Fruit fly (Drosophila melanogaster) whole organism, pupa: Measurements from ENCODE around the gene RPA2.

Experiments
- CG10348 ChIP-seq: fragments of 200-800 bp; sonication (Bioruptor generic); IDR thresholded peaks from 2 replicates; pipeline ENCODE4 v1.3.6; 2022; ENCODE audit warnings: missing biosample characterization, missing genetic modification characterization
- CG12605 ChIP-seq: fragments of 200-800 bp; sonication (Bioruptor generic); IDR thresholded peaks from 2 replicates; pipeline ENCODE4 v1.3.6; 2022; ENCODE audit warnings: missing biosample characterization, missing genetic modification characterization
- CG13204 ChIP-seq: fragments of 200-800 bp; sonication (Bioruptor generic); optimal IDR thresholded peaks from 2 replicates; lab custom pipeline; 2018; ENCODE audit warnings: missing biosample characterization, mild to moderate bottlenecking, missing genetic modification characterization, moderate library complexity
- CG14655 ChIP-seq: fragments of 200-800 bp; sonication (Bioruptor generic); optimal IDR thresholded peaks from 3 replicates; lab custom pipeline; 2017; ENCODE audit warnings: mild to moderate bottlenecking, missing biosample characterization, missing genetic modification reagents, missing genetic modification characterization
- CG15710 ChIP-seq: fragments of 200-800 bp; sonication (Bioruptor generic); optimal IDR thresholded peaks from 2 replicates; lab custom pipeline; 2018; ENCODE audit warnings: missing biosample characterization, mild to moderate bottlenecking, missing genetic modification characterization, moderate library complexity
- CG17806 ChIP-seq: fragments of 200-800 bp; sonication (Bioruptor generic); optimal IDR thresholded peaks from 2 replicates; lab custom pipeline; 2018; ENCODE audit warnings: missing biosample characterization, mild to moderate bottlenecking, missing genetic modification characterization, moderate library complexity
- CG32121 ChIP-seq: fragments of 200-800 bp; sonication (Bioruptor generic); IDR thresholded peaks from 2 replicates; pipeline ENCODE4 v1.3.6; 2022; ENCODE audit warnings: missing biosample characterization, missing genetic modification characterization
- CG34367 ChIP-seq: fragments of 200-800 bp; sonication (Bioruptor generic); optimal IDR thresholded peaks from 2 replicates; lab custom pipeline; 2018; ENCODE audit warnings: missing biosample characterization, mild to moderate bottlenecking, missing genetic modification characterization
- CG4496 ChIP-seq: fragments of 200-800 bp; sonication (Bioruptor generic); IDR thresholded peaks from 3 replicates; pipeline ENCODE4 v1.3.6; 2022; ENCODE audit warnings: missing biosample characterization, missing genetic modification characterization
- CG8159 ChIP-seq: fragments of 200-800 bp; sonication (Bioruptor generic); optimal IDR thresholded peaks from 3 replicates; lab custom pipeline; 2018; ENCODE audit warnings: missing biosample characterization, mild to moderate bottlenecking, missing genetic modification characterization, moderate library complexity
- CG8301 ChIP-seq: fragments of 200-800 bp; sonication (Bioruptor generic); optimal IDR thresholded peaks from 2 replicates; lab custom pipeline; 2018; ENCODE audit warnings: missing biosample characterization, mild to moderate bottlenecking, missing genetic modification characterization
- CG9948 ChIP-seq: fragments of 200-800 bp; sonication (Bioruptor generic); optimal IDR thresholded peaks from 2 replicates; lab custom pipeline; 2018; ENCODE audit warnings: missing biosample characterization, mild to moderate bottlenecking, missing genetic modification characterization, moderate library complexity
- D1 ChIP-seq: fragments of 200-800 bp; sonication (Bioruptor generic); optimal IDR thresholded peaks from 2 replicates; lab custom pipeline; 2018; ENCODE audit warnings: missing biosample characterization, mild to moderate bottlenecking, missing genetic modification characterization, moderate library complexity
- EcR ChIP-seq: fragments of 200-800 bp; sonication (Bioruptor generic); optimal IDR thresholded peaks from 3 replicates; lab custom pipeline; 2019; ENCODE audit warnings: missing biosample characterization, missing genetic modification characterization, mild to moderate bottlenecking, moderate library complexity, missing genetic modification reagents
- Ets98B ChIP-seq: fragments of 200-800 bp; sonication (Bioruptor generic); IDR thresholded peaks from 2 replicates; pipeline ENCODE4 v1.3.6; 2022; ENCODE audit warnings: missing biosample characterization, missing genetic modification characterization
- Pif1A ChIP-seq: fragments of 200-800 bp; sonication (Bioruptor generic); optimal IDR thresholded peaks from 3 replicates; lab custom pipeline; 2016; ENCODE audit warnings: missing biosample characterization, missing genetic modification characterization
- Pif1B ChIP-seq: fragments of 200-800 bp; sonication (Bioruptor generic); optimal IDR thresholded peaks from 3 replicates; lab custom pipeline; 2016; ENCODE audit warnings: missing biosample characterization, missing genetic modification characterization
- Snoo ChIP-seq: fragments of 200-800 bp; sonication (Bioruptor generic); optimal IDR thresholded peaks from 3 replicates; lab custom pipeline; 2017; ENCODE audit warnings: missing biosample characterization, mild to moderate bottlenecking, missing genetic modification characterization, inconsistent platforms
- fd96Ca ChIP-seq: fragments of 200-800 bp; sonication (Bioruptor generic); IDR thresholded peaks from 3 replicates; pipeline ENCODE4 v1.3.6; 2022; ENCODE audit warnings: missing biosample characterization, missing genetic modification characterization
- gl ChIP-seq: fragments of 200-800 bp; sonication (Bioruptor generic); optimal IDR thresholded peaks from 2 replicates; lab custom pipeline; 2018; ENCODE audit warnings: missing biosample characterization, mild to moderate bottlenecking, missing genetic modification characterization
- rn ChIP-seq: fragments of 200-800 bp; sonication (Bioruptor generic); IDR thresholded peaks from 2 replicates; pipeline ENCODE4 v1.3.6; 2022; ENCODE audit warnings: missing biosample characterization, missing genetic modification characterization

Gene RPA2

DNA sequence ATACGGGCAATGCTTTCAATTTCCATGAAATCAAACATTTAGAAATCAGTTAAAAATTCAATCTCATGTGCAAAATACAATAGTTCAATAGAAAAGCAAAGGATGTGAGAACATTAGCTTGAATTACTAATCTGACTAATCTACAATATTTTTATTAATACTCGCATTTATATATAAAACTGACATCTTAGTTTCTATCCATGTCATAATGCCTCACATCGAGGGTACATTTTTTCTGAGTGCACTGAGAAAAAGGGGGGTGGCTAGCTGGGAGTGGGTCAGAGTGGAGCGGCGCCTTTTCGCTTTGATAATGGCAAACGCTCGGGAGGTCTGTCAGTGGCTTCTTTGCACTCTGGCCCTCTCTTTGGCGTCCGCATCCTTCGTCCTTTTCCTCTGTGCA lies 25.4 kb upstream of the RPA2 start:
- TF ChIP-seq CG12605 (GFP tag; lab: Robert Waterston, UW) (no peak), CG10348 (GFP tag; lab: Robert Waterston, UW) (no peak), rn (no peak)

DNA sequence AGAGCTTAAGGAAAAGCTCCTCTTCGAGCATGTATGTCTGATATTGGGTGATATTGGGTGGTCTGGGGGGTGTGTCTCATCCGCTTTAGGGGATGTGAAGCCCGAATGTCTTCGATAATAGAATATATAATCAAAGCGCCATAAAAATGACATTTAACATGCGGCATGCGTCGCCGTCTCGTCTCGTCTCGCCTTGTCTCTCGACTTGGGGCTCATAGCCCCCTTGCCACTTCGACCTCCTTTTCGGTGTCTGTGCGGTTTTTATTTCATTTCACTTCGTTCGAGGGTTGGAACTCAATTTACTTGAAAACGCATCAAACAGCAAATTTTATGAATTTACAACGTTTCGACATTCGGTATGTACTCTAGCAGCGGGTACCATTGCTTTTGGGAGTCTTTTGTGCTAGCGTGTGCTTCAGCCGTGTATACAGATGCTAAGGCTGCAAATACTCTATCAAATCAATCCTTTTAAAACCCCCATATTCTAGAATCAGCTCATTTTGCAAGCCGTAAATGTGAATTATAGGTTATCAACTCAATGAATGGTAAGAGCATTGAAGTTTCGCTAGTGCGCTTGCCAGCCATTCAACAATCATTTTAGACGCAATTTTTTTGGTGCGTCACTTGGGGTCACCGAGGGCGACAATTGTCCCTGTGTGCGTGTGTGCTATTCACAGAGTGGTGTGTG lies 24.6 kb upstream of the RPA2 start:
- TF ChIP-seq D1 (tag; lab: Kevin White, UChicago): no peak
- no peak for TF ChIP-seq rn
- TF ChIP-seq CG15710 (tag; lab: Kevin White, UChicago): no peak
- no peak for TF ChIP-seq Pif1B
- TF ChIP-seq CG8159 (tag; lab: Kevin White, UChicago): no peak
- no peak for TF ChIP-seq CG4496
- TF ChIP-seq CG9948 (tag; lab: Kevin White, UChicago): no peak
- TF ChIP-seq CG12605 (GFP tag; lab: Robert Waterston, UW): no peak
- no peak for TF ChIP-seq Snoo (tag; lab: Kevin White, UChicago)
- no peak for TF ChIP-seq CG8301 (tag; lab: Kevin White, UChicago)

DNA sequence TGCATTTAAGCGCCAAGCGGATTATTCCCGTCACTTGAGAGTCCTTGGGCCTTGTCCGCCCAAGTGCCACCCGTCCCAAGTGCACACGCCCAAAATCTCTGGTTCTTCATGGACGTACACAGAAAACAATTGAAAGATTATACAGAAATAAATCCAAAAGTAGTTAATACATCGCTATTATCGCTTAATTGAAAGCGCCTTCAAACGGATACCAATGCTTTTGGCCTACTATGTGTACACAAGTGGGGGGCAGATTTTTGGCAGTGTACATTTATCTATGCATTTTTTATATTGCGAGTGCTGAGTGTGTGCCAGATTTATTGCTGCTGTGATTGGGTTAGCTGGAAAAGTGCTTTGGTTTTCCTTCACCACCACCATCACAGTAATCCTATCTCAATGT lies 22.7 kb upstream of the RPA2 start:
- TF ChIP-seq CG4496 (no peak), CG32121 (no peak), CG34367 (no peak)

DNA sequence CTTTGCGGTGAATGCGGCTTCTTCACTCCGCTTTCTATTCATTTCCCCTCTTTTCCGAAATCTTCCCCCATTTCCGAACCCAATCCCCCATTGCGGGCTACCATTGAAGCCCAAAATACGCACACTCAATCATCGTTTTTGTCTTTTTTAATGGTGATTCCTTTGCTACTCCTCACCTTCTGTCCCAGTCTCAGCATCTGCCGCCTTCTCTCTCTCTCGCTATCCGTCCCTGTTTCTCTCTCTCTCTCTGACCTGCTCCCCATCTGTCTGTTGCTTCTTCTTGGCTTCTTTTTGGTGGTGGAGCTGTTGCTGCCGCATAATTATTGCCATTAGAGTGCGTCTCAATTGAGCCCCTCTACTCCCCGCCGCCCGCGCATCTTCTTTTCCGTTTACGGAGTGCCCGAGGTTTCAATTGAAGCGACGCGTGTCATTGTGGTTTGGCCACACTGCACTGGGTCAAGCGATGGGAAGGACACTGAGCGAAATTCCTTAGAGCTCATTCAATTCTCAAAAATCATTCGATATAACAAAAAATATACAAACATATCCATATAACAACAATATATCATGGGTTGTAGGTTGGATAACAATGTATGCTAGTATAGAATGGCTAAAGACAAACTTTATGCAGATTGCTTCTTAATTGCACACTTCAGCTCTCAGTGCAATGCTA lies 19.1 kb upstream of the RPA2 start:
- peak; percentile 59 for TF ChIP-seq CG17806 (tag; lab: Kevin White, UChicago)
- TF ChIP-seq CG9948 (tag; lab: Kevin White, UChicago): peak; percentile 35
- TF ChIP-seq CG34367: peak; percentile 17
- TF ChIP-seq Ets98B (GFP tag; lab: Robert Waterston, UW): 0 out of 2 replicates have a peak, but pooled peaks have one; percentile 12
- no peak for TF ChIP-seq CG32121
- TF ChIP-seq CG8301 (tag; lab: Kevin White, UChicago): peak; percentile 56
- peak; percentile 55 for TF ChIP-seq Pif1A (GFP tag; lab: Kevin White, UChicago)
- no peak for TF ChIP-seq CG12605 (GFP tag; lab: Robert Waterston, UW)
- no peak for TF ChIP-seq fd96Ca (GFP tag; lab: Robert Waterston, UW)
- peak; percentile 33; the same call in 1 of the 3 replicates for TF ChIP-seq CG4496
- no peak for TF ChIP-seq EcR
- TF ChIP-seq CG15710 (tag; lab: Kevin White, UChicago): peak; percentile 35
- peak; percentile 53 for TF ChIP-seq CG14655 (GFP tag; lab: Kevin White, UChicago)
- TF ChIP-seq CG8159 (tag; lab: Kevin White, UChicago): peak; percentile 58

DNA sequence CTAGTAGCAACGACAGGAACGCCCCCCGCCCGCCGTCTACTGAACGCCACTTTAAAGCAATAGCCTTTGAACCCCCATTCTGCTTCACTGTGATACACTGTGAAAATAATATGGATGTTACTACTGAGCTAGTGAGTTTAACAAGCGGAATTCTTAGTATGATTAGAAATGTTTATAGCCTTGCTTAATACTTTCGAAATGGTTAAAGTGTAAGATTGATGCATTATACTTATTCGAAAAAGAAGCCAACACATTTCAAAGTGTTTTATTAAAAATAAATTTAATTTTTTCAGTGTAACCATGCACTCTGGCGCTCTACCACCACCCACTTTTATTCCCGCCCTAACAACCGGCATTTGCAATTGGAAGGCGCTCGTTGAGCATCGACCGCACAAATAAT lies 18.4 kb upstream of the RPA2 start:
- TF ChIP-seq CG34367: no peak
- TF ChIP-seq CG9948 (tag; lab: Kevin White, UChicago): peak; percentile 28
- TF ChIP-seq CG8301 (tag; lab: Kevin White, UChicago): peak; percentile 35
- no peak for TF ChIP-seq fd96Ca (GFP tag; lab: Robert Waterston, UW)
- TF ChIP-seq Pif1A (GFP tag; lab: Kevin White, UChicago): peak; percentile 26
- no peak for TF ChIP-seq D1 (tag; lab: Kevin White, UChicago)
- peak; percentile 35; the same call in 1 of the 2 replicates for TF ChIP-seq CG32121
- TF ChIP-seq CG14655 (GFP tag; lab: Kevin White, UChicago): peak; percentile 58
- TF ChIP-seq CG8159 (tag; lab: Kevin White, UChicago): peak; percentile 33
- TF ChIP-seq CG17806 (tag; lab: Kevin White, UChicago): peak; percentile 21
- no peak for TF ChIP-seq CG13204

DNA sequence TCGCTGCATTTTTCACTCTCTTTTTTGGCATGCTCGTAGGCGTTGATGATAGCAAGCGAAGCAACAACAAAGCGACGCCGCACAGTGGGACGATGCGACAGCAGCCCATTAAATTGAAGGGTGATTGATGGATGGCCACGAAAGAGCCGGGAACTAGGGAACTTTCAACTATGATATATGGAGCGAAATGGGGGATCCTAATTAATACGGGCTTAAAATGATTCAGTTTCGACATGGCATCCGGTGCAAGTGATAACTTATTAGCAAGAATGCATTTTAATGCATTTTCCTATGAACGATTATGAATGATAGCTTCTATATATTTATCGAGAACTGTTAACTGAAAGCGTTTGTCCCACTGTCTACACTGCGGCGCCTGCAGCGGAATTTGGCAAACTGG lies 17.2 kb upstream of the RPA2 start:
- TF ChIP-seq CG14655 (GFP tag; lab: Kevin White, UChicago) (peak; percentile 51), CG8301 (tag; lab: Kevin White, UChicago) (peak; percentile 50), CG12605 (GFP tag; lab: Robert Waterston, UW) (no peak), Snoo (tag; lab: Kevin White, UChicago) (no peak), CG4496 (peak; percentile 65; the same call in 1 of the 3 replicates), CG9948 (tag; lab: Kevin White, UChicago) (peak; percentile 17), EcR (no peak), CG10348 (GFP tag; lab: Robert Waterston, UW) (no peak), Pif1B (no peak), CG17806 (tag; lab: Kevin White, UChicago) (peak; percentile 11), CG13204 (no peak), rn (no peak), CG32121 (0 out of 2 replicates have a peak, but pooled peaks have one; percentile 31), CG15710 (tag; lab: Kevin White, UChicago) (peak; percentile 30), Ets98B (GFP tag; lab: Robert Waterston, UW) (0 out of 2 replicates have a peak, but pooled peaks have one; percentile 26), gl (no peak), CG34367 (no peak), CG8159 (tag; lab: Kevin White, UChicago) (peak; percentile 36), Pif1A (GFP tag; lab: Kevin White, UChicago) (peak; percentile 17), fd96Ca (GFP tag; lab: Robert Waterston, UW) (peak; percentile 50; the same call in 1 of the 3 replicates), D1 (tag; lab: Kevin White, UChicago) (no peak)
- TF ChIP-seq, all 21 proteins: peak for 11
